Worm (Caenorhabditis elegans): ENCODE data around the gene col-105.

Gene col-105

ce11 chrIV:1375289-1375688, 16.3 kb upstream of the col-105 start:
- TF ChIP-seq unc-62 (GFP tag; optimal IDR thresholded peaks at IDR 0.05) (no peak), zfh-2 (GFP tag; conservative IDR thresholded peaks at IDR 0.05) (peak; percentile 75)

- TF ChIP-seq nhr-27 (tag; optimal IDR thresholded peaks at IDR 0.05) (no peak), hmg-20 (GFP tag; IDR thresholded peaks at IDR 0.05) (no peak), die-1 (tag; optimal IDR thresholded peaks at IDR 0.05) (no peak), hlh-12 (tag; optimal IDR thresholded peaks at IDR 0.05) (no peak)
These were observed 12.3 kb upstream of the col-105 start for ce11 chrIV:1371300-1371699.

ce11 chrIV:1367041-1367440, 8.0 kb upstream of the col-105 start:
- TF ChIP-seq tbp1 (GFP tag; optimal IDR thresholded peaks at IDR 0.05) (no peak), Y95B8A.8 (GFP tag; IDR thresholded peaks at IDR 0.05) (no peak), Y53F4B.3 (GFP tag; IDR thresholded peaks at IDR 0.05) (no peak), gei-17 (GFP tag; optimal IDR thresholded peaks at IDR 0.05) (no peak), somi-1 (GFP tag; optimal IDR thresholded peaks at IDR 0.05) (no peak), sptf-2 (GFP tag; optimal IDR thresholded peaks at IDR 0.05) (no peak), F52B5.7 (tag; optimal IDR thresholded peaks at IDR 0.05) (no peak)

ce11 chrIV:1365771-1366170, 6.7 kb upstream of the col-105 start:
- no peak for TF ChIP-seq ceh-100 (GFP tag; IDR thresholded peaks at IDR 0.05)
- TF ChIP-seq unc-130 (GFP tag; optimal IDR thresholded peaks at IDR 0.05) = no peak
- TF ChIP-seq rec-8 (tag; optimal IDR thresholded peaks at IDR 0.05) = no peak
- no peak for TF ChIP-seq lir-1 (GFP tag; conservative IDR thresholded peaks at IDR 0.05)
- peak; percentile 31 for TF ChIP-seq B0261.1 (tag; optimal IDR thresholded peaks at IDR 0.05)
- TF ChIP-seq tbp1 (GFP tag; optimal IDR thresholded peaks at IDR 0.05) = peak; percentile 65
- TF ChIP-seq nhr-179 (tag; optimal IDR thresholded peaks at IDR 0.05) = no peak
- TF ChIP-seq rpc-1 (optimal IDR thresholded peaks at IDR 0.05) = peak; percentile 37
- TF ChIP-seq rpc-1 (tag; optimal IDR thresholded peaks at IDR 0.05) = peak; percentile 61

- TF ChIP-seq lin-35 (GFP tag; optimal IDR thresholded peaks at IDR 0.05) (no peak), hmg-1.2 (GFP tag; IDR thresholded peaks at IDR 0.05) (peak; percentile 23; the same call in 1 of the 2 replicates), zfh-2 (GFP tag; conservative IDR thresholded peaks at IDR 0.05) (peak; percentile 82), egrh-3 (GFP tag; IDR thresholded peaks at IDR 0.05) (peak; percentile 21; the same call in 1 of the 2 replicates)
These were observed 2.7 kb upstream of the col-105 start for ce11 chrIV:1361616-1362228.

- TF ChIP-seq F52B5.7 (tag; optimal IDR thresholded peaks at IDR 0.05) = peak; percentile 66
- TF ChIP-seq mcd-1 (GFP tag; IDR thresholded peaks at IDR 0.05) = peak; percentile 53; the same call in 1 of the 2 replicates
- TF ChIP-seq aptf-2 (GFP tag; conservative IDR thresholded peaks at IDR 0.05) = no peak
- TF ChIP-seq egl-18 (GFP tag; IDR thresholded peaks at IDR 0.05) = no peak
- TF ChIP-seq ztf-28 (GFP tag; IDR thresholded peaks at IDR 0.05) = 0 out of 2 replicates have a peak, but pooled peaks have one; percentile 23
- no peak for TF ChIP-seq snpc-3.4 (tag; optimal IDR thresholded peaks at IDR 0.05)
- no peak for TF ChIP-seq ztf-3 (GFP tag; optimal IDR thresholded peaks at IDR 0.05)
- TF ChIP-seq nfyb-1 (GFP tag; IDR thresholded peaks at IDR 0.05) = 0 out of 2 replicates have a peak, but pooled peaks have one; percentile 65
- no peak for TF ChIP-seq rec-8 (tag; optimal IDR thresholded peaks at IDR 0.05)
- no peak; the same call in 1 of the 2 replicates for TF ChIP-seq dox-1 (GFP tag; IDR thresholded peaks at IDR 0.05)
- 0 out of 2 replicates have a peak, but pooled peaks have one; percentile 10 for TF ChIP-seq cebp-2 (GFP tag; IDR thresholded peaks at IDR 0.05)
- no peak for TF ChIP-seq lag-1 (GFP tag; IDR thresholded peaks at IDR 0.05)
- no peak for TF ChIP-seq mel-28 (tag; optimal IDR thresholded peaks at IDR 0.05; ENCODE audit: borderline replicate concordance)
- TF ChIP-seq madf-8 (GFP tag; conservative IDR thresholded peaks at IDR 0.05) = no peak
- TF ChIP-seq zfh-2 (GFP tag; conservative IDR thresholded peaks at IDR 0.05) = peak; percentile 96
- 0 out of 2 replicates have a peak, but pooled peaks have one; percentile 12 for TF ChIP-seq attf-3 (GFP tag; conservative IDR thresholded peaks at IDR 0.05)
- TF ChIP-seq lin-35 (GFP tag; optimal IDR thresholded peaks at IDR 0.05) = no peak
- 0 out of 2 replicates have a peak, but pooled peaks have one; percentile 10 for TF ChIP-seq ceh-91 (GFP tag; IDR thresholded peaks at IDR 0.05)
- TF ChIP-seq ztf-26 (tag; optimal IDR thresholded peaks at IDR 0.05) = no peak
- TF ChIP-seq lin-26 (GFP tag; IDR thresholded peaks at IDR 0.05) = no peak
- peak; percentile 99 for TF ChIP-seq egrh-3 (GFP tag; IDR thresholded peaks at IDR 0.05)
These were observed 916 bp downstream of the col-105 start for ce11 chrIV:1358109-1358508.
